Worm (Caenorhabditis elegans) whole organism, L2 larva: Measurements from ENCODE around the gene tlk-1.

Experiments used
- aly-2 ChIP-seq: fragments of 150-350 bp; optimal IDR thresholded peaks from 2 replicates; lab custom pipeline; 2014; ENCODE audit warnings: missing biosample characterization, missing genetic modification characterization
- ama-1 ChIP-seq: fragments of 150-350 bp; optimal IDR thresholded peaks from 2 replicates; lab custom pipeline; 2018; ENCODE audit warnings: inconsistent platforms
- blmp-1 ChIP-seq: sonication (generic microtip); optimal IDR thresholded peaks from 2 replicates; lab custom pipeline; 2017; ENCODE audit warnings: missing genetic modification characterization, mild to moderate bottlenecking, missing compliant biosample characterization, antibody characterized with exemption, moderate library complexity; ENCODE audit not compliant: insufficient read depth
- crh-2 ChIP-seq: sonication (generic microtip); optimal IDR thresholded peaks from 2 replicates; lab custom pipeline; 2017; ENCODE audit warnings: missing biosample characterization, missing genetic modification characterization
- elt-1 ChIP-seq: fragments of 150-350 bp; optimal IDR thresholded peaks from 2 replicates; lab custom pipeline; 2014; ENCODE audit warnings: missing biosample characterization, missing genetic modification characterization
- elt-3 ChIP-seq: sonication (generic microtip); optimal IDR thresholded peaks from 2 replicates; lab custom pipeline; 2017; ENCODE audit warnings: missing biosample characterization, missing genetic modification characterization
- nhr-12 ChIP-seq: fragments of 150-350 bp; optimal IDR thresholded peaks from 2 replicates; lab custom pipeline; 2014; ENCODE audit warnings: missing biosample characterization, missing genetic modification characterization
- nhr-6 ChIP-seq: fragments of 150-350 bp; optimal IDR thresholded peaks from 2 replicates; lab custom pipeline; 2014; ENCODE audit warnings: missing biosample characterization, missing genetic modification characterization
- nhr-77 ChIP-seq: fragments of 150-350 bp; optimal IDR thresholded peaks from 2 replicates; lab custom pipeline; 2014; ENCODE audit warnings: missing biosample characterization, missing genetic modification characterization
- peb-1 ChIP-seq: fragments of 150-350 bp; optimal IDR thresholded peaks from 2 replicates; lab custom pipeline; 2014; ENCODE audit warnings: missing biosample characterization, missing genetic modification characterization
- sma-3 ChIP-seq: sonication (generic microtip); optimal IDR thresholded peaks from 2 replicates; lab custom pipeline; 2016; ENCODE audit warnings: missing genetic modification reagents, missing genetic modification characterization, missing compliant biosample characterization
- snpc-4 ChIP-seq: fragments of 150-350 bp; optimal IDR thresholded peaks from 2 replicates; lab custom pipeline; 2014; ENCODE audit warnings: missing biosample characterization, missing genetic modification characterization
- unc-62 ChIP-seq: fragments of 150-350 bp; optimal IDR thresholded peaks from 2 replicates; lab custom pipeline; 2014; ENCODE audit warnings: missing biosample characterization, missing genetic modification reagents, missing genetic modification characterization
- ztf-11 ChIP-seq: sonication (generic microtip); optimal IDR thresholded peaks from 2 replicates; lab custom pipeline; 2017; ENCODE audit warnings: missing biosample characterization, missing genetic modification characterization

DNA sequence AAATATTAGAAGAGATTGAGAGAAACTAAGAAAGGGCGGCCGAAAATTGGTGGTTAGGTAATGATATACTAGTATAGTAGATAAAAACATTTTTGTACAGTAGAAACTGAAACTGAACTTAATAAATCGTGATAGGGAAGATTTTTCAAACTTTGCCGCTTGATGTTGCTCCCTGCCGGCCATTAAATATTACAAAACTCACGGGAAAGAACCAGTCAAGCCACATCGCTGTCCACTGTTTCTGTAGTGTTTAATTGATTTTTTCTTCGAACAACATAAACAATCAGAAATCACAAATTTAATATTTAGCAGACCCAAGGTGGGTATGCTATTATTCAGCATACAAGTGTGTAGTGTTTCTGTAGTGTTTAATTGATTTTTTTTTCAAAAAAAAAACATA lies 51.4 kb downstream of the tlk-1 start, which contains the start of gene T05G5.5:
- TF ChIP-seq ztf-11 (tag; lab: Kevin White, UChicago) (no peak), nhr-12 (tag; lab: Kevin White, UChicago) (no peak), blmp-1 (tag; lab: Kevin White, UChicago) (no peak), peb-1 (tag; lab: Kevin White, UChicago) (no peak), elt-1 (no peak), snpc-4 (no peak), sma-3 (GFP tag; lab: Kevin White, UChicago) (no peak), unc-62 (no peak), nhr-77 (tag; lab: Kevin White, UChicago) (no peak), ama-1 (lab: Kevin White, UChicago) (no peak), elt-3 (tag; lab: Kevin White, UChicago) (no peak), crh-2 (no peak), nhr-6 (tag; lab: Kevin White, UChicago) (no peak), aly-2 (tag; lab: Kevin White, UChicago) (no peak)
